Worm (Caenorhabditis elegans) whole organism, L1 larva: ENCODE measurements around the gene Y60C6A.2.

Source experiments
- C04F5.9 ChIP-seq: sonication (generic microtip); optimal IDR thresholded peaks from 2 replicates; lab custom pipeline; 2016; ENCODE audit warnings: missing genetic modification characterization, missing compliant biosample characterization
- F16B12.6 ChIP-seq: fragments of 150-350 bp; optimal IDR thresholded peaks from 2 replicates; lab custom pipeline; 2014; ENCODE audit warnings: missing biosample characterization, missing genetic modification characterization
- alr-1 ChIP-seq: fragments of 200-800 bp; sonication (Bioruptor generic); optimal IDR thresholded peaks from 2 replicates; lab custom pipeline; 2018; ENCODE audit warnings: borderline replicate concordance, mild to moderate bottlenecking, missing genetic modification characterization, missing compliant biosample characterization
- aly-2 ChIP-seq: fragments of 150-350 bp; optimal IDR thresholded peaks from 2 replicates; lab custom pipeline; 2014; ENCODE audit warnings: missing biosample characterization, missing genetic modification characterization
- blmp-1 ChIP-seq: fragments of 150-350 bp; optimal IDR thresholded peaks from 2 replicates; lab custom pipeline; 2014; ENCODE audit warnings: missing biosample characterization, missing genetic modification characterization
- ceh-63 ChIP-seq: fragments of 200-800 bp; sonication (Bioruptor generic); optimal IDR thresholded peaks from 2 replicates; lab custom pipeline; 2018; ENCODE audit warnings: mild to moderate bottlenecking, missing genetic modification characterization, missing compliant biosample characterization
- ceh-90 ChIP-seq: sonication (generic microtip); optimal IDR thresholded peaks from 2 replicates; lab custom pipeline; 2016; ENCODE audit warnings: missing genetic modification characterization, missing compliant biosample characterization
- ces-1 ChIP-seq: fragments of 150-350 bp; optimal IDR thresholded peaks from 2 replicates; lab custom pipeline; 2014; ENCODE audit warnings: missing biosample characterization, missing genetic modification reagents, missing genetic modification characterization
- dpl-1 ChIP-seq, 3 experiments: fragments of 150-350 bp in 2 of 3; sonication (generic microtip) in 1 of 3; optimal IDR thresholded peaks; 2 replicates each; lab custom pipeline; 2014 to 2017; ENCODE audit warnings: missing biosample characterization in 3 of 3, missing genetic modification characterization in 3 of 3, missing genetic modification reagents in 3 of 3
- dsc-1 ChIP-seq: sonication (generic microtip); optimal IDR thresholded peaks from 2 replicates; lab custom pipeline; 2016; ENCODE audit warnings: mild to moderate bottlenecking, missing genetic modification characterization, missing compliant biosample characterization
- efl-1 ChIP-seq, 4 experiments: fragments of 150-350 bp; optimal IDR thresholded peaks in 3 of 4; peaks in 1 of 4; 1 replicate in 1 of 4; 2 replicates in 3 of 4; lab custom pipeline; 2014; ENCODE audit warnings: missing biosample characterization in 2 of 4, missing genetic modification characterization in 2 of 4, missing genetic modification reagents in 2 of 4
- egl-27 ChIP-seq, 2 experiments: fragments of 150-350 bp in 1 of 2; sonication (generic microtip); optimal IDR thresholded peaks; 3 replicates each; lab custom pipeline; 2017 to 2018; ENCODE audit warnings: missing biosample characterization in 2 of 2, missing genetic modification characterization in 2 of 2, missing genetic modification reagents in 2 of 2
- ets-5 ChIP-seq: fragments of 200-800 bp; sonication (Bioruptor generic); IDR thresholded peaks from 2 replicates; pipeline ENCODE4 v1.3.6; 2022; ENCODE audit warnings: missing genetic modification characterization, missing compliant biosample characterization
- hlh-4 ChIP-seq: sonication (generic microtip); optimal IDR thresholded peaks from 2 replicates; lab custom pipeline; 2016; ENCODE audit warnings: mild to moderate bottlenecking, missing genetic modification characterization, missing compliant biosample characterization
- hpl-2 ChIP-seq: fragments of 150-350 bp; optimal IDR thresholded peaks from 2 replicates; lab custom pipeline; 2014; ENCODE audit warnings: missing biosample characterization, missing genetic modification reagents, missing genetic modification characterization
- irx-1 ChIP-seq: sonication (generic microtip); optimal IDR thresholded peaks from 2 replicates; lab custom pipeline; 2016; ENCODE audit warnings: missing genetic modification characterization, missing compliant biosample characterization
- lin-13 ChIP-seq: fragments of 150-350 bp; optimal IDR thresholded peaks from 2 replicates; lab custom pipeline; 2014; ENCODE audit warnings: missing biosample characterization, missing genetic modification reagents, missing genetic modification characterization
- lin-14 ChIP-seq: fragments of 200-800 bp; sonication (Bioruptor generic); optimal IDR thresholded peaks from 2 replicates; lab custom pipeline; 2018; ENCODE audit warnings: mild to moderate bottlenecking, missing genetic modification characterization, moderate library complexity, missing compliant biosample characterization
- lsy-2 ChIP-seq, 2 experiments: fragments of 150-350 bp; optimal IDR thresholded peaks; 2 replicates each; lab custom pipeline; 2014; ENCODE audit warnings: missing biosample characterization in 2 of 2, missing genetic modification characterization in 2 of 2
- mab-9 ChIP-seq: fragments of 200-800 bp; sonication (Bioruptor generic); IDR thresholded peaks from 2 replicates; pipeline ENCODE4 v1.3.6; 2022; ENCODE audit warnings: missing genetic modification reagents, missing genetic modification characterization, missing compliant biosample characterization
- mdl-1 ChIP-seq, 2 experiments: fragments of 150-350 bp; optimal IDR thresholded peaks; 2 replicates each; lab custom pipeline; 2014 to 2017; ENCODE audit warnings: missing biosample characterization in 2 of 2, missing genetic modification characterization in 2 of 2, inconsistent platforms in 1 of 2
- mef-2 ChIP-seq: fragments of 150-350 bp; optimal IDR thresholded peaks from 2 replicates; lab custom pipeline; 2014; ENCODE audit warnings: missing biosample characterization, missing genetic modification characterization
- mep-1 ChIP-seq: fragments of 150-350 bp; optimal IDR thresholded peaks from 2 replicates; lab custom pipeline; 2014; ENCODE audit warnings: missing biosample characterization, missing genetic modification characterization
- nhr-12 ChIP-seq: sonication (generic microtip); optimal IDR thresholded peaks from 2 replicates; lab custom pipeline; 2017; ENCODE audit warnings: missing biosample characterization, missing genetic modification characterization
- nhr-19 ChIP-seq: fragments of 200-800 bp; sonication (Bioruptor generic); conservative IDR thresholded peaks from 2 replicates; pipeline ENCODE4 v1.3.6; 2022; ENCODE audit warnings: missing genetic modification characterization, missing compliant biosample characterization
- nhr-20 ChIP-seq: sonication (generic microtip); optimal IDR thresholded peaks from 2 replicates; lab custom pipeline; 2016; ENCODE audit warnings: mild to moderate bottlenecking, missing genetic modification characterization, missing compliant biosample characterization
- nhr-237 ChIP-seq: fragments of 150-350 bp; optimal IDR thresholded peaks from 2 replicates; lab custom pipeline; 2014; ENCODE audit warnings: missing biosample characterization, missing genetic modification characterization
- nhr-28 ChIP-seq: fragments of 150-350 bp; optimal IDR thresholded peaks from 2 replicates; lab custom pipeline; 2014; ENCODE audit warnings: missing biosample characterization, missing genetic modification characterization
- nhr-47 ChIP-seq: sonication (generic microtip); optimal IDR thresholded peaks from 2 replicates; lab custom pipeline; 2016; ENCODE audit warnings: mild to moderate bottlenecking, missing genetic modification characterization, moderate library complexity, missing compliant biosample characterization
- nhr-71 ChIP-seq: sonication (generic microtip); optimal IDR thresholded peaks from 2 replicates; lab custom pipeline; 2016; ENCODE audit warnings: mild to moderate bottlenecking, missing genetic modification characterization, moderate library complexity, missing compliant biosample characterization
- nhr-84 ChIP-seq: sonication (generic microtip); optimal IDR thresholded peaks from 2 replicates; lab custom pipeline; 2017; ENCODE audit warnings: missing biosample characterization, missing genetic modification characterization
- pax-3 ChIP-seq: fragments of 200-800 bp; sonication (Bioruptor generic); optimal IDR thresholded peaks from 2 replicates; lab custom pipeline; 2018; ENCODE audit warnings: mild to moderate bottlenecking, missing genetic modification characterization, moderate library complexity, missing compliant biosample characterization
- rnt-1 ChIP-seq: sonication (generic microtip); optimal IDR thresholded peaks from 2 replicates; lab custom pipeline; 2016; ENCODE audit warnings: mild to moderate bottlenecking, missing genetic modification characterization, moderate library complexity, missing compliant biosample characterization
- sptf-1 ChIP-seq: fragments of 150-350 bp; optimal IDR thresholded peaks from 2 replicates; lab custom pipeline; 2014; ENCODE audit warnings: missing biosample characterization, missing genetic modification characterization
- tbx-2 ChIP-seq: sonication (generic microtip); optimal IDR thresholded peaks from 2 replicates; lab custom pipeline; 2016; ENCODE audit warnings: missing genetic modification characterization, missing compliant biosample characterization
- tlp-1 ChIP-seq: fragments of 150-350 bp; optimal IDR thresholded peaks from 2 replicates; lab custom pipeline; 2014; ENCODE audit warnings: missing biosample characterization, missing genetic modification characterization
- zip-4 ChIP-seq: fragments of 200-800 bp; sonication (Bioruptor generic); optimal IDR thresholded peaks from 2 replicates; lab custom pipeline; 2018; ENCODE audit warnings: mild to moderate bottlenecking, missing genetic modification characterization, moderate library complexity, missing compliant biosample characterization
- ztf-11 ChIP-seq, 2 experiments: sonication (generic microtip); optimal IDR thresholded peaks; 2 replicates each; lab custom pipeline; 2016 to 2017; ENCODE audit warnings: missing genetic modification characterization in 2 of 2, missing biosample characterization in 1 of 2, missing compliant biosample characterization in 1 of 2

The Y60C6A.2 gene

DNA sequence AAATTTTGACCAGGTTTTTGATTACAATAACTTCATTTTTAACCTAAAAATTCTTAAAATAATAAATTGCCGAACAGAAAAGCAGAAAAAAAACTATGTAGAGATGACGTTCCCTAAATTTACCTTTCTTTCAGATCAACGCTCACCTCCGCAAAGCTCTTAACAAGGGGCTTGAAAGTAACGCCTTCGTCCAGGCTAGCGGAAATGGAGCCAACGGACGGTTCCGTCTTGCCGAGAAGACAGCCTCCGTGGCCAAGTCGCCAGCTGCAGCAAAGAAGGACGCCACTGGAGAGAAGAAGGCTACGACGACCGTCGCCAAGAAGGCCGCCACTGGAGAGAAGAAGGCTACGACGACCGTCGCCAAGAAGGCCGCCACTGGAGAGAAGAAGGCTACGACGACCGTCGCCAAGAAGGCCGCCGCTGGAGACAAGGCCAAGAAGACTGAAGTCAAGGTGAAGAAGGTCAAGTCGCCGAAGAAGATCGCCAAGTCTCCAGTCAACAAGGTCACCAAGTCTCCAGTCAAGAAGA lies 30.5 kb downstream of the Y60C6A.2 start:
- no peak for TF ChIP-seq alr-1 (tag; lab: Kevin White, UChicago)
- no peak for TF ChIP-seq hlh-4
- no peak for TF ChIP-seq mdl-1 (tag; optimal IDR thresholded peaks at IDR 0.05; lab: Kevin White, UChicago)
- TF ChIP-seq aly-2: no peak
- no peak for TF ChIP-seq lin-14 (GFP tag; lab: Kevin White, UChicago)
- TF ChIP-seq nhr-28 (tag; lab: Kevin White, UChicago): no peak
- no peak for TF ChIP-seq irx-1
- no peak for TF ChIP-seq hpl-2 (GFP tag; lab: Kevin White, UChicago)
- TF ChIP-seq nhr-47 (tag; lab: Kevin White, UChicago): no peak
- TF ChIP-seq nhr-84 (tag; lab: Kevin White, UChicago): no peak
- no peak for TF ChIP-seq ets-5 (GFP tag; lab: Robert Waterston, UW)

DNA sequence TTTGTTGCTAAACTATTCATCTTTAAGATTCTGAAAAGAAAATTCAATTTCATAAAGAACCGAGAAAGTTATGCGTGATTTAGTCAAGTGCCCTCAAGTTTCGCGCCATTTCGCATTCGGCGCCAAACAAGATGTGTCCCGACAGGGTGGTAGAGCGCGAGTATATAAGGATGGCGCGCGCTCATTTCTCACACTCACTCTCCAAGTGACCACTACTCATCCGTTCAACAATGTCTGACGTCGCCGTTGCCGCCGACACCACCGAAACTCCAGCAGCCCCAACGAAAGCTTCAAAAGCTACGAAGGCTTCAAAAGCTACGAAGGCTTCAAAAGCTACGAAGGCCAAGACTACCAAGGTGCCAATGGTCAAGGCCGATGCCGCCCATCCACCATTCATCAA lies 31.1 kb downstream of the Y60C6A.2 start, which contains the start of gene hil-4:
hil-4 (plus strand) TSS at position 191 of the 400 bp plus-strand sequence.
- TF ChIP-seq dpl-1 (GFP tag; optimal IDR thresholded peaks at IDR 0.05; lab: Kevin White, UChicago): peak in 1 of 3 experiments; percentile 18
- peak in 1 of 2 experiments; percentile 21 for TF ChIP-seq efl-1 (optimal IDR thresholded peaks at IDR 0.05; lab: Kevin White, UChicago)
- no peak for TF ChIP-seq efl-1 (GFP tag; optimal IDR thresholded peaks at IDR 0.05 in 1 of 2; lab: Kevin White, UChicago)
- no peak for TF ChIP-seq nhr-12

DNA sequence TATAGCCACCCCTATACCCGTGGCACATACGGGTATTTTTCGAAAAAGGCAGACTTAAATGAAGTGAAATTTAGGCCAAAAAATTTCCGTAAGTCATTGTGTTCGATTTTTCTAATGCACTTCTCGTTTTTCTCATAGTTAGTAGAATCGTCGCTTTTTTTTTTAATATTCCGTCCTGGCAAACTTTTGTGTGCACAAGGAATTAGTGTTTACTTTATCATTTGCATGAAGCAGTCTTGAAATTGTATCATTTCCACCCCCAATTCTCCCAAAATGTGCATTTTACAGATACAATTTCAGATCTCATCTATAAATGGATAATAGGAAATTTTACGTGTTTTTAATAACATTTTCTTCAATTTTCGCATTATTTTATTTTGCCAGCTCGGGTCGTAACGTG lies 34.9 kb downstream of the Y60C6A.2 start, which contains the start of gene C18G1.6:
C18G1.6 (plus strand) TSS at position 301 of the 400 bp plus-strand sequence.
- TF ChIP-seq lin-13: no peak
- no peak for TF ChIP-seq ceh-90 (tag; lab: Kevin White, UChicago)
- TF ChIP-seq mep-1 (tag; lab: Kevin White, UChicago): no peak
- TF ChIP-seq zip-4 (GFP tag; lab: Kevin White, UChicago): no peak
- TF ChIP-seq pax-3 (tag; lab: Kevin White, UChicago): no peak
- no peak for TF ChIP-seq dpl-1 (GFP tag; optimal IDR thresholded peaks at IDR 0.05; lab: Kevin White, UChicago)
- TF ChIP-seq C04F5.9 (tag; lab: Kevin White, UChicago): no peak
- TF ChIP-seq mab-9 (GFP tag; lab: Robert Waterston, UW): no peak
- TF ChIP-seq ets-5 (GFP tag; lab: Robert Waterston, UW): no peak
- TF ChIP-seq nhr-20: no peak
- no peak for TF ChIP-seq dsc-1 (tag; lab: Kevin White, UChicago)
- no peak for TF ChIP-seq tbx-2 (tag; lab: Kevin White, UChicago)
- no peak for TF ChIP-seq nhr-237
- TF ChIP-seq sptf-1 (tag; lab: Kevin White, UChicago): no peak
- no peak for TF ChIP-seq tlp-1 (tag; lab: Kevin White, UChicago)

DNA sequence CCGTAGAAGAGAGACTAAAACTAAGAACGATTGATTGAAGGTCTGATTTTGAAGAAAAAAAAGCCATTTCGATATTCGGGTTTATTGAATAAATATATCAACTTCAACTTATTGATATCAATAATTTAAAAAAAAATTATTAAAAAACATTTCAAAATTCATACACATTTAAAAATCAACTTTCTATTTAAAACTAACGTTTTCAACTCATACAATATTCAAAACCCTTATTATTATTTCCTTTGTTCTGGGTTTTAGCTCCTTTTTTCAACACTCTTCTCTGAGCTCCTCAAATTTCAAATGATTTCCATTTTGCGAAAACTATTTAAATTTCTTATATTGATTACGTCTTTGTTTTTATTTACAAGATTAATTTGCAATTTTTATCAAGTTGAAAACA lies 40.0 kb downstream of the Y60C6A.2 start, which contains the start of gene C18G1.7:
C18G1.7 (plus strand) TSS at position 301 of the 400 bp plus-strand sequence.
- no peak for TF ChIP-seq dpl-1 (GFP tag; optimal IDR thresholded peaks at IDR 0.05; lab: Kevin White, UChicago)
- no peak for TF ChIP-seq nhr-71 (tag; lab: Kevin White, UChicago)
- no peak for TF ChIP-seq ztf-11 (tag; optimal IDR thresholded peaks at IDR 0.05; lab: Kevin White, UChicago)
- TF ChIP-seq blmp-1: no peak
- TF ChIP-seq ceh-63 (GFP tag; lab: Kevin White, UChicago): no peak
- TF ChIP-seq ces-1: no peak
- no peak for TF ChIP-seq mef-2
- no peak for TF ChIP-seq F16B12.6
- no peak for TF ChIP-seq lsy-2 (tag; optimal IDR thresholded peaks at IDR 0.05; lab: Kevin White, UChicago)
- TF ChIP-seq nhr-84 (tag; lab: Kevin White, UChicago): no peak
- TF ChIP-seq rnt-1 (tag; lab: Kevin White, UChicago): no peak
- no peak for TF ChIP-seq mep-1 (tag; lab: Kevin White, UChicago)
- TF ChIP-seq nhr-19: no peak
- no peak for TF ChIP-seq egl-27 (tag; optimal IDR thresholded peaks at IDR 0.05; lab: Kevin White, UChicago)
- TF ChIP-seq hpl-2 (GFP tag; lab: Kevin White, UChicago): no peak
